Worm (Caenorhabditis elegans): ENCODE measurements around the gene F54E2.5.

The F54E2.5 gene

DNA sequence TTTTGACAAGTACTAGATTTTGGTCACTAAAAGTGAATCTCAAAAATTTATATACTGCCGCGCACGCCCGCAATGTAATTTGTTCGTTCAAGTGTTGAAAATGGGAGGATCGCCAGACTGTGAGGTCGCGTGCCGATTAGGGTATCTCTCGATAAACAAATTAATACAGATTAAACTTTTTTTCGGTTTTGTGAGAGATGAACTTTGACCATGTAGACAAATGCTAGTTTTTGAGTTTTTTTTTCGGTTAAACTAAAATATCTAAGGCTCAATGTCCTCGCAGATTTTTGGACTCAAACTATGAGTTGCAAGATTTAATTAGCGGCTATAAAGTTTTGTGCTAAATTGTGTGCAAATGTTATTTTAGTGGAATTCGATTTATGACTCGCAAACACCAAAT, 46.1 kb downstream of the F54E2.5 start, which contains the start of gene dhs-15:
dhs-15 (minus strand) TSS at position 101 of the 400 bp plus-strand sequence.
- TF ChIP-seq hlh-26 (GFP tag; conservative IDR thresholded peaks at IDR 0.05) (no peak), Y67H2A.10 (GFP tag; conservative IDR thresholded peaks at IDR 0.05) (no peak), lin-40 (tag; optimal IDR thresholded peaks at IDR 0.05) (no peak), egl-44 (GFP tag; IDR thresholded peaks at IDR 0.05) (no peak), ztf-26 (tag; optimal IDR thresholded peaks at IDR 0.05) (no peak), ceh-58 (GFP tag; IDR thresholded peaks at IDR 0.05) (no peak), unc-130 (GFP tag; optimal IDR thresholded peaks at IDR 0.05) (no peak), nfya-2 (GFP tag; IDR thresholded peaks at IDR 0.05) (no peak), sdz-38 (tag; optimal IDR thresholded peaks at IDR 0.05) (no peak), aptf-2 (GFP tag; conservative IDR thresholded peaks at IDR 0.05) (no peak), madf-6 (GFP tag; IDR thresholded peaks at IDR 0.05) (no peak), pbrm-1 (GFP tag; IDR thresholded peaks at IDR 0.05) (no peak)

DNA sequence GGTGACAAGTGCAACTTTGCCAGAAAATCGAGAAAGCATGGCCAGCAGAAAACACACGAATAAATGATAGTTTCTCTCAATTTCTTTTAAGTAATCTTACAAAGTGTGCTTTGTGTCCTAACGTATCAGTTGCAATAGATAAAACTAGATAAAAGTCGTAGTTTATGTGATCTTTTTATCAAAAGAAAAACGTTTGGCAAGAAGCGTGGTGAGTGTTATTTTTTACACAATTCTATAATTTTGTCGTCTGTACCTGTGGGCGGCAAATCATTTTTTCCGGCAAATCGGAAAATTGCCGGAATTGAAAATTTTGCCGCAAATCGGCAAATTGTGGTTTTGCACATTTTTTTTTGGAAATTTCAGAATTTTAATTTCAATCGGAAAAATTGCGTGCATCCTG, 48.4 kb downstream of the F54E2.5 start, which contains the start of gene R05D8.9:
R05D8.9 (minus strand) TSS at position 101 of the 400 bp plus-strand sequence.
- TF ChIP-seq Y53F4B.3 (GFP tag; IDR thresholded peaks at IDR 0.05) (no peak), hlh-12 (tag; optimal IDR thresholded peaks at IDR 0.05) (no peak), ets-4 (GFP tag; optimal IDR thresholded peaks at IDR 0.05) (no peak), attf-3 (GFP tag; conservative IDR thresholded peaks at IDR 0.05) (no peak), ztf-28 (GFP tag; IDR thresholded peaks at IDR 0.05) (no peak), ztf-25 (GFP tag; IDR thresholded peaks at IDR 0.05) (no peak), mel-28 (tag; optimal IDR thresholded peaks at IDR 0.05; ENCODE audit: borderline replicate concordance) (no peak), rpc-1 (optimal IDR thresholded peaks at IDR 0.05) (no peak), rpc-1 (tag; optimal IDR thresholded peaks at IDR 0.05) (no peak), ztf-18 (tag; optimal IDR thresholded peaks at IDR 0.05) (no peak), sea-2 (GFP tag; IDR thresholded peaks at IDR 0.05) (no peak), Y67H2A.10 (GFP tag; conservative IDR thresholded peaks at IDR 0.05) (no peak), akir-1 (GFP tag; optimal IDR thresholded peaks at IDR 0.05) (no peak)

DNA sequence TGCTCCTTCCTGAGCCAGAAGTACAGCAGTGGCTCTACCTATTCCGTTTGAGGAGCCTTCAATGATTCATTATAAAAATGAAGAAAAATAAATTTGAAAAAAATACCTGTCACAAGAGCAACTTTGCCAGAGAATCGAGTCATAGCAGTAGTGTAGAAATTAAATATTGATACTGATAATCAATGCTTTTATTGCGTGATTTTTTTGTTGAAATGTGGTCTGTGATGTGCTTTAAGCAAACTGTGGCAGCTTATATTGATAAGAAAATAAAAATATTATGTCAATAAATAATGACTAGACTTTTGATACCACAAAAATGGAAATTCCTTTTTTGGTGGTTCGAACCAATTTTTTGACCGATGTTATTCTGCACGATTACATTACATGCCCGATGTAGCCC, 50.8 kb downstream of the F54E2.5 start, which contains the start of gene dhs-14:
dhs-14 (minus strand) TSS at position 149 of the 400 bp plus-strand sequence.
- TF ChIP-seq nhr-80 (tag; optimal IDR thresholded peaks at IDR 0.05) (peak; percentile 83), attf-3 (GFP tag; conservative IDR thresholded peaks at IDR 0.05) (no peak), dox-1 (GFP tag; IDR thresholded peaks at IDR 0.05) (0 out of 2 replicates have a peak, but pooled peaks have one; percentile 23)

Data from whole organism, young adult.